Fruit fly (Drosophila melanogaster): ENCODE data around the gene aus.

aus gene

DNA sequence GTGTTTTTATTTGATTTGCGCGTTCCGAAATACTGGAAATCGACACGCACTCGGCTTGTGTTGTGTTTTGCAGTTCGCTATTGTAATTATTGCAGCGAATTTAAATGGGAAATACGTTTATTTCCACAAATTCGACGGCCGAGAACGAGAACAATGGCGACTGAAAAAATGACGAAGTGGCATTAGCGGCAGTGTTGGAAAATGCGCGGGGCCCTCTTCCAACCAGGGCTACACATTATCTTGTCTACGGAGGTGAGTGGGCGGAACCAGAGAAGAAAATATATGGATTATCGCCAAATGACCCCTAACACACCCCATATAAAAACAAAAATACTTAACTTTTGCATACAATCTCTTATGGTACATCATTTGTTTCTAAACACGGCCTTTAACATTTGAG lies 80.5 kb downstream of the aus start, which contains the start of gene Rab1 (continued):
- TF ChIP-seq ase (GFP tag; IDR thresholded peaks at IDR 0.05) (no peak), p53 (GFP tag; optimal IDR thresholded peaks at IDR 0.05) (no peak), chn (GFP tag; optimal IDR thresholded peaks at IDR 0.05) (peak; percentile 34), CoRest (tag; optimal IDR thresholded peaks at IDR 0.05) (peak; percentile 2), sna (GFP tag; IDR thresholded peaks at IDR 0.05; ENCODE audit: partially characterized antibody) (no peak), cg (GFP tag; optimal IDR thresholded peaks at IDR 0.05) (no peak), CHES-1-like (GFP tag; optimal IDR thresholded peaks at IDR 0.05) (no peak), mld (GFP tag; IDR thresholded peaks at IDR 0.05; ENCODE audit: partially characterized antibody) (no peak), CG15601 (tag; optimal IDR thresholded peaks at IDR 0.05) (no peak), Rx (GFP tag; IDR thresholded peaks at IDR 0.05) (no peak), CG17802 (tag; optimal IDR thresholded peaks at IDR 0.05) (no peak), her (GFP tag; optimal IDR thresholded peaks at IDR 0.05) (no peak), CG30403 (GFP tag; optimal IDR thresholded peaks at IDR 0.05) (peak; percentile 14), ERR (GFP tag; optimal IDR thresholded peaks at IDR 0.05) (peak; percentile 41), zf30C (GFP tag; optimal IDR thresholded peaks at IDR 0.05) (no peak), Sox100B (GFP tag; optimal IDR thresholded peaks at IDR 0.05) (no peak), HmgD (GFP tag; optimal IDR thresholded peaks at IDR 0.05) (peak; percentile 18), Drgx (GFP tag; IDR thresholded peaks at IDR 0.05) (no peak), gt (GFP tag; IDR thresholded peaks at IDR 0.05) (no peak), Bdp1 (GFP tag; optimal IDR thresholded peaks at IDR 0.05) (peak; percentile 36), CG12299 (tag; optimal IDR thresholded peaks at IDR 0.05) (peak; percentile 9), Pdp1 (GFP tag; optimal IDR thresholded peaks at IDR 0.05) (peak in 1 of 2 experiments; percentile 45), org-1 (GFP tag; optimal IDR thresholded peaks at IDR 0.05) (no peak), CG7372 (GFP tag; IDR thresholded peaks at IDR 0.05) (no peak), CG18599 (GFP tag; optimal IDR thresholded peaks at IDR 0.05) (peak; percentile 45), Max (GFP tag; optimal IDR thresholded peaks at IDR 0.05) (no peak), CG15514 (GFP tag; optimal IDR thresholded peaks at IDR 0.05) (peak; percentile 98), CG4854 (GFP tag; optimal IDR thresholded peaks at IDR 0.05) (no peak), dimm (GFP tag; IDR thresholded peaks at IDR 0.05) (no peak), Dll (GFP tag; IDR thresholded peaks at IDR 0.05; ENCODE audit: partially characterized antibody) (no peak), da (GFP tag; optimal IDR thresholded peaks at IDR 0.05) (no peak), CG13287 (GFP tag; IDR thresholded peaks at IDR 0.05; ENCODE audit: partially characterized antibody) (peak; percentile 31), CG13894 (tag; optimal IDR thresholded peaks at IDR 0.05) (peak; percentile 28), CG14441 (GFP tag; IDR thresholded peaks at IDR 0.05) (0 out of 2 replicates have a peak, but pooled peaks have one; percentile 19), pb (GFP tag; optimal IDR thresholded peaks at IDR 0.05) (peak; percentile 39), Dad (GFP tag; optimal IDR thresholded peaks at IDR 0.05) (no peak), Neu2 (GFP tag; optimal IDR thresholded peaks at IDR 0.05; ENCODE audit: borderline replicate concordance) (no peak), NfI (GFP tag; optimal IDR thresholded peaks at IDR 0.05) (peak; percentile 46), pum (GFP tag; optimal IDR thresholded peaks at IDR 0.05) (no peak), nmo (GFP tag; optimal IDR thresholded peaks at IDR 0.05) (peak; percentile 46), sqz (GFP tag; optimal IDR thresholded peaks at IDR 0.05) (no peak), Ets97D (GFP tag; optimal IDR thresholded peaks at IDR 0.05) (peak; percentile 63), CG7786 (GFP tag; optimal IDR thresholded peaks at IDR 0.05) (peak; percentile 43), gce (GFP tag; IDR thresholded peaks at IDR 0.05) (no peak), fu2 (GFP tag; optimal IDR thresholded peaks at IDR 0.05) (peak; percentile 35), stwl (tag; optimal IDR thresholded peaks at IDR 0.05) (peak; percentile 56), vvl (GFP tag; IDR thresholded peaks at IDR 0.05) (peak; percentile 71), gro (GFP tag; optimal IDR thresholded peaks at IDR 0.05) (peak; percentile 14), CG10147 (GFP tag; optimal IDR thresholded peaks at IDR 0.05) (no peak), Usf (GFP tag; optimal IDR thresholded peaks at IDR 0.05) (no peak), amos (GFP tag; IDR thresholded peaks at IDR 0.05; ENCODE audit: partially characterized antibody) (peak; percentile 28; the same call in 1 of the 2 replicates)

Measured in whole organism, embryonic.